Worm (Caenorhabditis elegans) whole organism, L1 larva: ENCODE results near the gene egl-27.

Experiments
- C34B4.2 ChIP-seq: sonication (generic microtip); optimal IDR thresholded peaks from 2 replicates; lab custom pipeline; 2017; ENCODE audit warnings: mild to moderate bottlenecking, missing genetic modification characterization, missing compliant biosample characterization
- F16B12.6 ChIP-seq: fragments of 150-350 bp; optimal IDR thresholded peaks from 2 replicates; lab custom pipeline; 2014; ENCODE audit warnings: missing biosample characterization, missing genetic modification characterization
- aha-1 ChIP-seq: fragments of 150-350 bp; optimal IDR thresholded peaks from 2 replicates; lab custom pipeline; 2014; ENCODE audit warnings: missing biosample characterization, missing genetic modification characterization
- alr-1 ChIP-seq: fragments of 200-800 bp; sonication (Bioruptor generic); optimal IDR thresholded peaks from 2 replicates; lab custom pipeline; 2018; ENCODE audit warnings: borderline replicate concordance, mild to moderate bottlenecking, missing genetic modification characterization, missing compliant biosample characterization
- blmp-1 ChIP-seq: fragments of 150-350 bp; optimal IDR thresholded peaks from 2 replicates; lab custom pipeline; 2014; ENCODE audit warnings: missing biosample characterization, missing genetic modification characterization
- ces-1 ChIP-seq: fragments of 150-350 bp; optimal IDR thresholded peaks from 2 replicates; lab custom pipeline; 2014; ENCODE audit warnings: missing biosample characterization, missing genetic modification reagents, missing genetic modification characterization
- dsc-1 ChIP-seq: sonication (generic microtip); optimal IDR thresholded peaks from 2 replicates; lab custom pipeline; 2016; ENCODE audit warnings: mild to moderate bottlenecking, missing genetic modification characterization, missing compliant biosample characterization
- elt-2 ChIP-seq: sonication (generic microtip); optimal IDR thresholded peaks from 2 replicates; lab custom pipeline; 2016; ENCODE audit warnings: missing genetic modification characterization, mild to moderate bottlenecking, inconsistent platforms, missing compliant biosample characterization, missing genetic modification reagents
- elt-3 ChIP-seq, 6 experiments: fragments of 150-350 bp in 1 of 6; sonication (generic microtip); optimal IDR thresholded peaks; 2 replicates each; lab custom pipeline; 2017 to 2018; ENCODE audit warnings: missing biosample characterization in 6 of 6, missing genetic modification characterization in 6 of 6, inconsistent platforms in 1 of 6
- ets-5 ChIP-seq: fragments of 200-800 bp; sonication (Bioruptor generic); IDR thresholded peaks from 2 replicates; pipeline ENCODE4 v1.3.6; 2022; ENCODE audit warnings: missing genetic modification characterization, missing compliant biosample characterization
- fkh-10 ChIP-seq: sonication (generic microtip); optimal IDR thresholded peaks from 2 replicates; lab custom pipeline; 2017; ENCODE audit warnings: missing biosample characterization, missing genetic modification reagents, missing genetic modification characterization
- grh-1 ChIP-seq: fragments of 200-800 bp; sonication (Bioruptor generic); IDR thresholded peaks from 2 replicates; pipeline ENCODE4 v1.3.6; 2022; ENCODE audit warnings: missing genetic modification reagents, missing genetic modification characterization, missing compliant biosample characterization
- irx-1 ChIP-seq: sonication (generic microtip); optimal IDR thresholded peaks from 2 replicates; lab custom pipeline; 2016; ENCODE audit warnings: missing genetic modification characterization, missing compliant biosample characterization
- jun-1 ChIP-seq: fragments of 150-350 bp; optimal IDR thresholded peaks from 2 replicates; lab custom pipeline; 2014; ENCODE audit warnings: missing biosample characterization, missing genetic modification reagents, missing genetic modification characterization
- lin-13 ChIP-seq: fragments of 150-350 bp; optimal IDR thresholded peaks from 2 replicates; lab custom pipeline; 2014; ENCODE audit warnings: missing biosample characterization, missing genetic modification reagents, missing genetic modification characterization
- lin-14 ChIP-seq: fragments of 200-800 bp; sonication (Bioruptor generic); optimal IDR thresholded peaks from 2 replicates; lab custom pipeline; 2018; ENCODE audit warnings: mild to moderate bottlenecking, missing genetic modification characterization, moderate library complexity, missing compliant biosample characterization
- lin-15B ChIP-seq: fragments of 150-350 bp; sonication (generic microtip); optimal IDR thresholded peaks from 3 replicates; lab custom pipeline; 2014; ENCODE audit warnings: missing biosample characterization, missing genetic modification characterization
- lir-3 ChIP-seq: sonication (generic microtip); optimal IDR thresholded peaks from 2 replicates; lab custom pipeline; 2016; ENCODE audit warnings: mild to moderate bottlenecking, missing genetic modification characterization, moderate library complexity, missing compliant biosample characterization; ENCODE audit not compliant: poor library complexity
- lsy-2 ChIP-seq, 2 experiments: fragments of 150-350 bp; optimal IDR thresholded peaks; 2 replicates each; lab custom pipeline; 2014; ENCODE audit warnings: missing biosample characterization in 2 of 2, missing genetic modification characterization in 2 of 2
- mab-9 ChIP-seq: fragments of 200-800 bp; sonication (Bioruptor generic); IDR thresholded peaks from 2 replicates; pipeline ENCODE4 v1.3.6; 2022; ENCODE audit warnings: missing genetic modification reagents, missing genetic modification characterization, missing compliant biosample characterization
- mdl-1 ChIP-seq, 2 experiments: fragments of 150-350 bp; optimal IDR thresholded peaks; 2 replicates each; lab custom pipeline; 2014 to 2017; ENCODE audit warnings: missing biosample characterization in 2 of 2, missing genetic modification characterization in 2 of 2, inconsistent platforms in 1 of 2
- mep-1 ChIP-seq: fragments of 150-350 bp; optimal IDR thresholded peaks from 2 replicates; lab custom pipeline; 2014; ENCODE audit warnings: missing biosample characterization, missing genetic modification characterization
- nhr-11 ChIP-seq: fragments of 150-350 bp; optimal IDR thresholded peaks from 2 replicates; lab custom pipeline; 2014; ENCODE audit warnings: missing biosample characterization, missing genetic modification characterization
- nhr-19 ChIP-seq: fragments of 200-800 bp; sonication (Bioruptor generic); conservative IDR thresholded peaks from 2 replicates; pipeline ENCODE4 v1.3.6; 2022; ENCODE audit warnings: missing genetic modification characterization, missing compliant biosample characterization
- nhr-237 ChIP-seq: fragments of 150-350 bp; optimal IDR thresholded peaks from 2 replicates; lab custom pipeline; 2014; ENCODE audit warnings: missing biosample characterization, missing genetic modification characterization
- nhr-28 ChIP-seq: fragments of 150-350 bp; optimal IDR thresholded peaks from 2 replicates; lab custom pipeline; 2014; ENCODE audit warnings: missing biosample characterization, missing genetic modification characterization
- nhr-71 ChIP-seq: sonication (generic microtip); optimal IDR thresholded peaks from 2 replicates; lab custom pipeline; 2016; ENCODE audit warnings: mild to moderate bottlenecking, missing genetic modification characterization, moderate library complexity, missing compliant biosample characterization
- nhr-77 ChIP-seq: fragments of 150-350 bp; optimal IDR thresholded peaks from 2 replicates; lab custom pipeline; 2014; ENCODE audit warnings: missing biosample characterization, missing genetic modification characterization
- nhr-84 ChIP-seq: sonication (generic microtip); optimal IDR thresholded peaks from 2 replicates; lab custom pipeline; 2017; ENCODE audit warnings: missing biosample characterization, missing genetic modification characterization
- nhr-85 ChIP-seq: sonication (generic microtip); peaks from one replicate; lab custom pipeline; 2016; ENCODE audit warnings: missing genetic modification characterization, inconsistent platforms, missing compliant biosample characterization
- nhr-90 ChIP-seq: sonication (generic microtip); optimal IDR thresholded peaks from 2 replicates; lab custom pipeline; 2016; ENCODE audit warnings: mild to moderate bottlenecking, missing genetic modification characterization, missing compliant biosample characterization; ENCODE audit not compliant: poor library complexity
- pag-3 ChIP-seq: sonication (generic microtip); optimal IDR thresholded peaks from 2 replicates; lab custom pipeline; 2017; ENCODE audit warnings: missing genetic modification characterization, mild to moderate bottlenecking, missing compliant biosample characterization, antibody characterized with exemption, borderline replicate concordance; ENCODE audit not compliant: insufficient read depth
- pqm-1 ChIP-seq: sonication (generic microtip); optimal IDR thresholded peaks from 3 replicates; lab custom pipeline; 2017; ENCODE audit warnings: missing biosample characterization, missing genetic modification characterization
- snu-23 ChIP-seq: sonication (generic microtip); optimal IDR thresholded peaks from 2 replicates; lab custom pipeline; 2016; ENCODE audit warnings: missing genetic modification characterization, missing compliant biosample characterization
- sox-4 ChIP-seq: sonication (generic microtip); optimal IDR thresholded peaks from 2 replicates; lab custom pipeline; 2016; ENCODE audit warnings: missing genetic modification characterization, missing compliant biosample characterization
- sup-37 ChIP-seq: fragments of 200-800 bp; sonication (Bioruptor generic); optimal IDR thresholded peaks from 2 replicates; lab custom pipeline; 2018; ENCODE audit warnings: mild to moderate bottlenecking, missing genetic modification characterization, missing compliant biosample characterization
- swsn-7 ChIP-seq: sonication (generic microtip); optimal IDR thresholded peaks from 2 replicates; lab custom pipeline; 2016; ENCODE audit warnings: missing genetic modification characterization, missing compliant biosample characterization
- tbx-2 ChIP-seq: sonication (generic microtip); optimal IDR thresholded peaks from 2 replicates; lab custom pipeline; 2016; ENCODE audit warnings: missing genetic modification characterization, missing compliant biosample characterization
- unc-30 ChIP-seq: sonication (generic microtip); optimal IDR thresholded peaks from 2 replicates; lab custom pipeline; 2017; ENCODE audit warnings: missing biosample characterization, missing genetic modification characterization
- unc-62 ChIP-seq: fragments of 150-350 bp; optimal IDR thresholded peaks from 2 replicates; lab custom pipeline; 2014; ENCODE audit warnings: missing biosample characterization, missing genetic modification reagents, missing genetic modification characterization
- unc-86 ChIP-seq: sonication (generic microtip); optimal IDR thresholded peaks from 2 replicates; lab custom pipeline; 2016; ENCODE audit warnings: missing genetic modification characterization, missing compliant biosample characterization
- unc-98 ChIP-seq: fragments of 200-800 bp; sonication (Bioruptor generic); IDR thresholded peaks from 2 replicates; pipeline ENCODE4 v1.3.6; 2022; ENCODE audit warnings: missing genetic modification characterization, missing compliant biosample characterization
- xbp-1 ChIP-seq: sonication (generic microtip); optimal IDR thresholded peaks from 2 replicates; lab custom pipeline; 2016; ENCODE audit warnings: missing genetic modification characterization, missing compliant biosample characterization
- ztf-4 ChIP-seq: fragments of 150-350 bp; optimal IDR thresholded peaks from 2 replicates; lab custom pipeline; 2014; ENCODE audit warnings: missing biosample characterization, missing genetic modification characterization

Gene egl-27

ce11 chrII:6827388-6827787 lies 7.4 kb upstream of the egl-27 start (continued):
- TF ChIP-seq lsy-2 (tag; optimal IDR thresholded peaks at IDR 0.05; lab: Kevin White, UChicago) (peak; percentile 58 to 77), mdl-1 (tag; optimal IDR thresholded peaks at IDR 0.05; lab: Kevin White, UChicago) (peak in 1 of 2 experiments; percentile 58), unc-86 (tag; lab: Kevin White, UChicago) (peak; percentile 10), blmp-1 (tag; lab: Kevin White, UChicago) (peak; percentile 84), grh-1 (no peak), nhr-28 (tag; lab: Kevin White, UChicago) (no peak), unc-30 (tag; lab: Kevin White, UChicago) (no peak), swsn-7 (peak; percentile 18), unc-98 (GFP tag; lab: Robert Waterston, UW) (no peak), mab-9 (GFP tag; lab: Robert Waterston, UW) (no peak), nhr-237 (tag; lab: Kevin White, UChicago) (no peak), nhr-71 (tag; lab: Kevin White, UChicago) (peak; percentile 87), ces-1 (GFP tag; lab: Kevin White, UChicago) (no peak), nhr-85 (tag; lab: Kevin White, UChicago) (peak; percentile 93), C34B4.2 (tag; lab: Kevin White, UChicago) (no peak), lir-3 (tag; lab: Kevin White, UChicago) (no peak), dsc-1 (tag; lab: Kevin White, UChicago) (peak; percentile 62), xbp-1 (tag; lab: Kevin White, UChicago) (peak; percentile 16), mep-1 (peak; percentile 79), elt-3 (tag; optimal IDR thresholded peaks at IDR 0.05; lab: Kevin White, UChicago) (peak in 4 of 6 experiments; percentile 1 to 68 (median 34)), nhr-77 (tag; lab: Kevin White, UChicago) (peak; percentile 20), nhr-84 (tag; lab: Kevin White, UChicago) (no peak), sup-37 (no peak), aha-1 (tag; lab: Kevin White, UChicago) (no peak), F16B12.6 (tag; lab: Kevin White, UChicago) (no peak), snu-23 (GFP tag; lab: Kevin White, UChicago) (peak; percentile 58), ztf-4 (tag; lab: Kevin White, UChicago) (peak; percentile 45), pqm-1 (tag; lab: Kevin White, UChicago) (no peak), elt-2 (tag; lab: Kevin White, UChicago) (peak; percentile 5), tbx-2 (tag; lab: Kevin White, UChicago) (peak; percentile 72), lin-13 (GFP tag; lab: Kevin White, UChicago) (peak; percentile 55), ets-5 (no peak), irx-1 (tag; lab: Kevin White, UChicago) (peak; percentile 60), lin-15B (tag; lab: Kevin White, UChicago) (no peak), jun-1 (tag; lab: Kevin White, UChicago) (no peak), alr-1 (tag; lab: Kevin White, UChicago) (no peak), nhr-11 (peak; percentile 23), nhr-19 (GFP tag; lab: Robert Waterston, UW) (peak; percentile 71), sox-4 (tag; lab: Kevin White, UChicago) (peak; percentile 23), unc-62 (GFP tag; lab: Kevin White, UChicago) (no peak), fkh-10 (GFP tag; lab: Kevin White, UChicago) (no peak), lin-14 (peak; percentile 96), pag-3 (tag; lab: Kevin White, UChicago) (no peak), nhr-90 (tag; lab: Kevin White, UChicago) (peak; percentile 3)
